Fruit fly (Drosophila melanogaster) S2 (cell line): Measurements from ENCODE around the gene CG11309.

Experiments used
- CG8478 ChIP-seq: fragments of >200 bp; optimal IDR thresholded peaks from 2 replicates; lab custom pipeline; 2018
- CTCF ChIP-seq, 2 experiments: fragments of >200 bp; optimal IDR thresholded peaks; 2 replicates each; lab custom pipeline; 2018

- TF ChIP-seq CG8478 (lab: Kevin White, UChicago) (no peak), CTCF (optimal IDR thresholded peaks at IDR 0.05; lab: Kevin White, UChicago) (no peak)
Observed at dm6 chr3L:21283795-21284194, 20.7 kb downstream of the CG11309 start.
